Worm (Caenorhabditis elegans): ENCODE data around the gene fln-1.

Gene fln-1

ce11 chrIV:383135-383731, 7.4 kb upstream of the fln-1 start, which contains the start of gene spl-1:
TSS of gene spl-1 (minus strand) at chrIV:383185.
- TF ChIP-seq F57C9.4 (tag; optimal IDR thresholded peaks at IDR 0.05): no peak
- TF ChIP-seq nhr-80 (tag; optimal IDR thresholded peaks at IDR 0.05): peak; percentile 82
- peak; percentile 51 for TF ChIP-seq attf-5 (GFP tag; optimal IDR thresholded peaks at IDR 0.05)
- TF ChIP-seq pbrm-1 (GFP tag; IDR thresholded peaks at IDR 0.05): 0 out of 2 replicates have a peak, but pooled peaks have one; percentile 26
- TF ChIP-seq tbp1 (GFP tag; optimal IDR thresholded peaks at IDR 0.05): peak; percentile 2
- no peak for TF ChIP-seq F33H1.4 (GFP tag; IDR thresholded peaks at IDR 0.05)
- no peak for TF ChIP-seq ceh-40 (GFP tag; IDR thresholded peaks at IDR 0.05)

ce11 chrIV:379605-380004, 3.8 kb upstream of the fln-1 start:
- TF ChIP-seq unc-62 (GFP tag; optimal IDR thresholded peaks at IDR 0.05) (no peak), dox-1 (GFP tag; IDR thresholded peaks at IDR 0.05) (peak; percentile 53; the same call in 1 of the 2 replicates), F49E8.2 (tag; optimal IDR thresholded peaks at IDR 0.05; ENCODE audit: insufficient read depth) (peak; percentile 66), lsl-1 (GFP tag; optimal IDR thresholded peaks at IDR 0.05) (peak; percentile 65), efl-1 (GFP tag; optimal IDR thresholded peaks at IDR 0.05) (peak; percentile 91), unc-130 (GFP tag; optimal IDR thresholded peaks at IDR 0.05) (peak; percentile 52), madf-6 (GFP tag; IDR thresholded peaks at IDR 0.05) (peak; percentile 67), ceh-91 (GFP tag; IDR thresholded peaks at IDR 0.05) (peak; percentile 41; the same call in 1 of the 2 replicates), pha-4 (tag; optimal IDR thresholded peaks at IDR 0.05) (no peak), dpl-1 (GFP tag; optimal IDR thresholded peaks at IDR 0.05) (peak; percentile 53), mcd-1 (GFP tag; IDR thresholded peaks at IDR 0.05) (peak; percentile 15; the same call in 1 of the 2 replicates), snpc-4 (GFP tag; optimal IDR thresholded peaks at IDR 0.05) (peak; percentile 2), snpc-4 (tag; optimal IDR thresholded peaks at IDR 0.05) (peak in 1 of 4 experiments; percentile 17), F33H1.4 (GFP tag; IDR thresholded peaks at IDR 0.05) (peak; percentile 92), F57A8.1 (GFP tag; optimal IDR thresholded peaks at IDR 0.05) (no peak), D2030.7 (GFP tag; IDR thresholded peaks at IDR 0.05) (peak; percentile 84), lag-1 (GFP tag; IDR thresholded peaks at IDR 0.05) (no peak), lin-54 (GFP tag; optimal IDR thresholded peaks at IDR 0.05) (peak; percentile 97), snpc-1.3 (tag; optimal IDR thresholded peaks at IDR 0.05; ENCODE audit: insufficient read depth) (peak; percentile 37)

- TF ChIP-seq C17E4.6 (GFP tag; IDR thresholded peaks at IDR 0.05): no peak
Measured at ce11 chrIV:378838-379237, 3.0 kb upstream of the fln-1 start.

ce11 chrIV:378367-378766, 2.6 kb upstream of the fln-1 start:
- TF ChIP-seq ztf-25 (GFP tag; IDR thresholded peaks at IDR 0.05): no peak
- TF ChIP-seq nhr-80 (tag; optimal IDR thresholded peaks at IDR 0.05): peak; percentile 63

- TF ChIP-seq mxl-1 (tag; optimal IDR thresholded peaks at IDR 0.05) (no peak), nhr-90 (tag; optimal IDR thresholded peaks at IDR 0.05) (no peak), ceh-58 (GFP tag; IDR thresholded peaks at IDR 0.05) (no peak), nhr-120 (GFP tag; IDR thresholded peaks at IDR 0.05) (no peak), ets-4 (GFP tag; optimal IDR thresholded peaks at IDR 0.05) (no peak), repo-1 (tag; optimal IDR thresholded peaks at IDR 0.05) (no peak), egl-44 (GFP tag; IDR thresholded peaks at IDR 0.05) (no peak), mes-4 (tag; optimal IDR thresholded peaks at IDR 0.05) (no peak), lin-35 (GFP tag; optimal IDR thresholded peaks at IDR 0.05) (no peak), B0336.3 (GFP tag; IDR thresholded peaks at IDR 0.05) (no peak), C06A6.2 (GFP tag; conservative IDR thresholded peaks at IDR 0.05) (no peak), bed-2 (GFP tag; IDR thresholded peaks at IDR 0.05) (no peak), ztf-25 (GFP tag; IDR thresholded peaks at IDR 0.05) (no peak), Y67H2A.10 (GFP tag; conservative IDR thresholded peaks at IDR 0.05) (no peak), fkh-3 (tag; optimal IDR thresholded peaks at IDR 0.05) (no peak), B0035.1 (tag; optimal IDR thresholded peaks at IDR 0.05) (no peak), hrde-1 (tag; optimal IDR thresholded peaks at IDR 0.05; ENCODE audit: borderline replicate concordance) (no peak)
Measured at ce11 chrIV:377791-378190, 2.0 kb upstream of the fln-1 start.

Measured in whole organism, young adult.